Fruit fly (Drosophila melanogaster) whole organism, prepupa: Measurements from ENCODE around the gene CG5391.

ENCODE experiments used
- Blimp-1 ChIP-seq: fragments of 200-800 bp; sonication (Bioruptor generic); optimal IDR thresholded peaks from 3 replicates; lab custom pipeline; 2017; ENCODE audit warnings: missing biosample characterization, missing genetic modification characterization, mild to moderate bottlenecking, moderate library complexity, missing genetic modification reagents
- CG31627 ChIP-seq: fragments of 200-800 bp; sonication (Bioruptor generic); optimal IDR thresholded peaks from 3 replicates; lab custom pipeline; 2016; ENCODE audit warnings: missing biosample characterization, missing genetic modification characterization
- CG6808 ChIP-seq: fragments of 200-800 bp; sonication (Bioruptor generic); optimal IDR thresholded peaks from 3 replicates; lab custom pipeline; 2017; ENCODE audit warnings: missing biosample characterization, missing genetic modification characterization, mild to moderate bottlenecking, moderate library complexity, missing genetic modification reagents
- CG7368 ChIP-seq: fragments of 200-800 bp; sonication (Bioruptor generic); optimal IDR thresholded peaks from 3 replicates; lab custom pipeline; 2016; ENCODE audit warnings: missing biosample characterization, missing genetic modification characterization
- CG8119 ChIP-seq: fragments of 200-800 bp; sonication (Bioruptor generic); IDR thresholded peaks from 3 replicates; pipeline ENCODE4 v1.3.6; 2022; ENCODE audit warnings: missing biosample characterization, missing genetic modification characterization
- CG8319 ChIP-seq: fragments of 200-800 bp; sonication (Bioruptor generic); optimal IDR thresholded peaks from 3 replicates; lab custom pipeline; 2016; ENCODE audit warnings: missing biosample characterization, missing genetic modification characterization
- Gug ChIP-seq: fragments of 200-800 bp; sonication (Bioruptor generic); IDR thresholded peaks from 2 replicates; pipeline ENCODE4 v1.3.6; 2022; ENCODE audit warnings: missing biosample characterization, missing genetic modification characterization
- Smox ChIP-seq: fragments of 200-800 bp; sonication (Bioruptor generic); optimal IDR thresholded peaks from 3 replicates; lab custom pipeline; 2016; ENCODE audit warnings: missing biosample characterization, missing genetic modification characterization
- fd85E ChIP-seq: fragments of 200-800 bp; sonication (Bioruptor generic); optimal IDR thresholded peaks from 3 replicates; lab custom pipeline; 2016; ENCODE audit warnings: missing biosample characterization, missing genetic modification characterization
- net ChIP-seq: fragments of 200-800 bp; sonication (Bioruptor generic); optimal IDR thresholded peaks from 3 replicates; lab custom pipeline; 2016; ENCODE audit warnings: missing biosample characterization, missing genetic modification characterization

DNA sequence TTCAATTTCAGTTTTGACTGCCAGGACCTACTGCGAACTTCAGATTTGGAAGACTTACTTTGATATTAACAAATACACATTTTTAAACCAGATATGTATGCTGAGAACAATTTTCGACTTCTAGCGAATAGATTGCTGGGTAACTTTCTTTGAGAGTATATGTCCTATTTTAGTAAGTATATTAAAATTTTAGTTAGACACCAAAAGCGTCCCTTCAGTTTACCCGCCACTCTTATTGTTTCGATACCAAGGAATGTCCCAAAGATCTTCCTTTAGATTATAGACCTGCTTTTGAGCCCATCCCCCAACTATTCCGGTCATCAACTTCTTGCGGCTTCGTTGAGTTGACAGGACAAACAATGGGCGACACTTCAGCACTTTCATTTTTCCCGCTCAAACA is 6.3 kb upstream of the CG5391 start, which contains the start of gene CG5388:
- TF ChIP-seq Blimp-1 (GFP tag; lab: Kevin White, UChicago) = no peak
- TF ChIP-seq net (GFP tag; lab: Kevin White, UChicago) = no peak
- TF ChIP-seq CG31627 (GFP tag; lab: Kevin White, UChicago) = no peak
- no peak for TF ChIP-seq CG8319 (GFP tag; lab: Kevin White, UChicago)
- TF ChIP-seq Gug (GFP tag; lab: Robert Waterston, UW) = no peak
- TF ChIP-seq Smox (GFP tag; lab: Kevin White, UChicago) = no peak
- no peak for TF ChIP-seq fd85E
- no peak for TF ChIP-seq CG6808 (GFP tag; lab: Kevin White, UChicago)
- no peak for TF ChIP-seq CG8119 (GFP tag; lab: Robert Waterston, UW)
- TF ChIP-seq CG7368 (GFP tag; lab: Kevin White, UChicago) = no peak
